Worm (Caenorhabditis elegans) whole organism, young adult: ENCODE data around the gene fbxa-39.

Experiments used
- F22D6.2 ChIP-seq: sonication (generic microtip); optimal IDR thresholded peaks from 2 replicates; lab custom pipeline; 2016; ENCODE audit warnings: mild to moderate bottlenecking, missing genetic modification characterization, missing compliant biosample characterization
- F55B11.4 ChIP-seq: sonication (generic microtip); optimal IDR thresholded peaks from 2 replicates; lab custom pipeline; 2016; ENCODE audit warnings: missing compliant biosample characterization, missing genetic modification characterization, borderline replicate concordance; ENCODE audit not compliant: insufficient read depth
- Y53F4B.3 ChIP-seq: fragments of 200-800 bp; sonication (Bioruptor generic); IDR thresholded peaks from 2 replicates; pipeline ENCODE4 v1.3.6; 2022; ENCODE audit warnings: missing genetic modification reagents, missing genetic modification characterization, missing compliant biosample characterization
- ama-1 ChIP-seq, 3 experiments: fragments of 150-350 bp in 1 of 3; sonication (generic microtip) in 2 of 3; optimal IDR thresholded peaks; 2 replicates each; lab custom pipeline; 2014 to 2018; ENCODE audit warnings: missing biosample characterization in 2 of 3, missing genetic modification characterization in 2 of 3, missing genetic modification reagents in 2 of 3
- aptf-2 ChIP-seq: fragments of 200-800 bp; sonication (Bioruptor generic); conservative IDR thresholded peaks from 2 replicates; pipeline ENCODE4 v1.3.6; 2022; ENCODE audit warnings: missing genetic modification reagents, missing genetic modification characterization, missing compliant biosample characterization
- aptf-3 ChIP-seq: fragments of 200-800 bp; sonication (Bioruptor generic); IDR thresholded peaks from 2 replicates; pipeline ENCODE4 v1.3.6; 2022; ENCODE audit warnings: missing genetic modification characterization, missing compliant biosample characterization
- athp-1 ChIP-seq: sonication (generic microtip); optimal IDR thresholded peaks from 2 replicates; lab custom pipeline; 2017; ENCODE audit warnings: mild to moderate bottlenecking, missing genetic modification characterization, missing compliant biosample characterization
- attf-3 ChIP-seq: fragments of 200-800 bp; sonication (Bioruptor generic); conservative IDR thresholded peaks from 2 replicates; pipeline ENCODE4 v1.3.6; 2022; ENCODE audit warnings: missing genetic modification reagents, missing genetic modification characterization, missing compliant biosample characterization
- attf-5 ChIP-seq: fragments of 200-800 bp; sonication (Bioruptor generic); optimal IDR thresholded peaks from 2 replicates; lab custom pipeline; 2018; ENCODE audit warnings: mild to moderate bottlenecking, missing genetic modification characterization, missing compliant biosample characterization
- cebp-1 ChIP-seq, 2 experiments: fragments of 200-800 bp in 1 of 2; sonication (Bioruptor generic) in 1 of 2; sonication (generic microtip) in 1 of 2; IDR thresholded peaks in 1 of 2; optimal IDR thresholded peaks in 1 of 2; 2 replicates each; pipeline versions ENCODE4 v1.3.6 to Lab custom; 2017 to 2022; ENCODE audit warnings: missing compliant biosample characterization in 2 of 2, missing genetic modification characterization in 2 of 2, mild to moderate bottlenecking in 1 of 2, missing genetic modification reagents in 1 of 2, moderate library complexity in 1 of 2
- cebp-2 ChIP-seq: fragments of 200-800 bp; sonication (Bioruptor generic); IDR thresholded peaks from 2 replicates; pipeline ENCODE4 v1.3.6; 2022; ENCODE audit warnings: missing genetic modification characterization, missing compliant biosample characterization
- ceh-27 ChIP-seq: fragments of 200-800 bp; sonication (Bioruptor generic); optimal IDR thresholded peaks from 2 replicates; lab custom pipeline; 2018; ENCODE audit warnings: mild to moderate bottlenecking, missing genetic modification characterization, moderate library complexity, missing compliant biosample characterization
- ceh-40 ChIP-seq: fragments of 200-800 bp; sonication (Bioruptor generic); IDR thresholded peaks from 2 replicates; pipeline ENCODE4 v1.3.6; 2022; ENCODE audit warnings: missing genetic modification characterization, missing compliant biosample characterization
- chd-7 ChIP-seq: sonication (generic microtip); optimal IDR thresholded peaks from 2 replicates; lab custom pipeline; 2016; ENCODE audit warnings: mild to moderate bottlenecking, missing genetic modification characterization, moderate library complexity, missing compliant biosample characterization
- egl-18 ChIP-seq: fragments of 200-800 bp; sonication (Bioruptor generic); IDR thresholded peaks from 2 replicates; pipeline ENCODE4 v1.3.6; 2022; ENCODE audit warnings: missing genetic modification reagents, missing genetic modification characterization, missing compliant biosample characterization
- egrh-3 ChIP-seq: fragments of 200-800 bp; sonication (Bioruptor generic); IDR thresholded peaks from 2 replicates; pipeline ENCODE4 v1.3.6; 2022; ENCODE audit warnings: missing genetic modification reagents, missing genetic modification characterization, missing compliant biosample characterization
- ets-4 ChIP-seq: fragments of 200-800 bp; sonication (Bioruptor generic); optimal IDR thresholded peaks from 2 replicates; lab custom pipeline; 2018; ENCODE audit warnings: mild to moderate bottlenecking, missing genetic modification characterization, missing compliant biosample characterization
- fkh-3 ChIP-seq: sonication (generic microtip); optimal IDR thresholded peaks from 2 replicates; lab custom pipeline; 2016; ENCODE audit warnings: mild to moderate bottlenecking, missing genetic modification characterization, missing compliant biosample characterization
- him-1 ChIP-seq: sonication (generic microtip); optimal IDR thresholded peaks from 2 replicates; lab custom pipeline; 2016; ENCODE audit warnings: missing genotype, missing genetic modification reagents, missing genetic modification characterization, missing compliant biosample characterization
- hlh-12 ChIP-seq: sonication (generic microtip); optimal IDR thresholded peaks from 2 replicates; lab custom pipeline; 2016; ENCODE audit warnings: missing genetic modification characterization, missing compliant biosample characterization
- hmg-1.2 ChIP-seq: fragments of 200-800 bp; sonication (Bioruptor generic); IDR thresholded peaks from 2 replicates; pipeline ENCODE4 v1.3.6; 2022; ENCODE audit warnings: missing genetic modification reagents, missing genetic modification characterization, missing compliant biosample characterization
- let-526 ChIP-seq: fragments of 200-800 bp; sonication (Bioruptor generic); IDR thresholded peaks from 2 replicates; pipeline ENCODE4 v1.3.6; 2022; ENCODE audit warnings: missing genetic modification reagents, missing genetic modification characterization, missing compliant biosample characterization
- lin-26 ChIP-seq: fragments of 200-800 bp; sonication (Bioruptor generic); IDR thresholded peaks from 2 replicates; pipeline ENCODE4 v1.3.6; 2022; ENCODE audit warnings: missing genetic modification reagents, missing genetic modification characterization, missing compliant biosample characterization
- madf-6 ChIP-seq: fragments of 200-800 bp; sonication (Bioruptor generic); IDR thresholded peaks from 2 replicates; pipeline ENCODE4 v1.3.6; 2022; ENCODE audit warnings: missing genetic modification reagents, missing genetic modification characterization, missing compliant biosample characterization
- mcd-1 ChIP-seq: fragments of 200-800 bp; sonication (Bioruptor generic); IDR thresholded peaks from 2 replicates; pipeline ENCODE4 v1.3.6; 2022; ENCODE audit warnings: missing genetic modification reagents, missing genetic modification characterization, missing compliant biosample characterization
- nhr-90 ChIP-seq: sonication (generic microtip); optimal IDR thresholded peaks from 2 replicates; lab custom pipeline; 2016; ENCODE audit warnings: missing genotype, mild to moderate bottlenecking, missing genetic modification characterization, missing compliant biosample characterization
- snpc-3.4 ChIP-seq: sonication (generic microtip); optimal IDR thresholded peaks from 2 replicates; lab custom pipeline; 2017; ENCODE audit warnings: missing genetic modification characterization, mild to moderate bottlenecking, missing compliant biosample characterization, antibody characterized with exemption, moderate library complexity, missing genotype, missing genetic modification reagents
- sptf-2 ChIP-seq: fragments of 200-800 bp; sonication (Bioruptor generic); optimal IDR thresholded peaks from 2 replicates; lab custom pipeline; 2018; ENCODE audit warnings: mild to moderate bottlenecking, missing genetic modification characterization, missing compliant biosample characterization
- tlf-1 ChIP-seq: fragments of 200-800 bp; sonication (Bioruptor generic); optimal IDR thresholded peaks from 2 replicates; lab custom pipeline; 2018; ENCODE audit warnings: mild to moderate bottlenecking, missing genetic modification characterization, missing compliant biosample characterization
- ztf-22 ChIP-seq: fragments of 200-800 bp; sonication (Bioruptor generic); optimal IDR thresholded peaks from 2 replicates; lab custom pipeline; 2018; ENCODE audit warnings: mild to moderate bottlenecking, missing genetic modification characterization, moderate library complexity, missing compliant biosample characterization
- ztf-26 ChIP-seq: sonication (generic microtip); optimal IDR thresholded peaks from 2 replicates; lab custom pipeline; 2017; ENCODE audit warnings: missing genetic modification characterization, missing compliant biosample characterization

The fbxa-39 gene

DNA sequence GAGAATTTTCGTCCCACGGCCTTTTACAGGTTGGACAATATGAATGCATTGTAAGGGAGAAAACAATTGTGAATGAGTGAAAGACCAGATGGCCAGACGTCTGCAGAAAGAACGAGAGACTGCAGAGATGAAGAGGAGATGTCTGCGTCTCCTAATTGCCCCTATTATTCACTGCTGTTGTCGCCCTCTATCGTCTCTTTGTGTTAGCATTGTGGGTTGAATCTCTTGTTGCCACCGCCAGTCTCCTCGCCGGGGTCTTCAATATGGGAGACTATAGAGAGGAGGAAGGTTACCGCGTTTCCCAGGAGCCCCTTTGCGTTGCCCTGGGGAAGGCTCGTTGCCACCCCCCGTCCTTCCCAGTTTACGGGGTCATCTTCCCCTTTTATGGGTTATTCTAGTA is 32.0 kb downstream of the fbxa-39 start, which contains the start of gene Y54F10BM.9:
Gene Y54F10BM.9, minus strand, starts transcription at position 61 of the 400 bp plus-strand sequence.
- TF ChIP-seq ets-4 (GFP tag; lab: Kevin White, UChicago) (no peak), Y53F4B.3 (GFP tag; lab: Robert Waterston, UW) (no peak), lin-26 (peak; percentile 58; the same call in 1 of the 2 replicates), egl-18 (GFP tag; lab: Robert Waterston, UW) (no peak), madf-6 (GFP tag; lab: Robert Waterston, UW) (peak; percentile 10; the same call in 1 of the 2 replicates), attf-3 (GFP tag; lab: Robert Waterston, UW) (no peak), ama-1 (optimal IDR thresholded peaks at IDR 0.05; lab: Kevin White, UChicago) (no peak), ama-1 (GFP tag; optimal IDR thresholded peaks at IDR 0.05; lab: Kevin White, UChicago) (no peak), mcd-1 (peak; percentile 18; the same call in 1 of the 2 replicates), ceh-27 (GFP tag; lab: Kevin White, UChicago) (peak; percentile 8), aptf-2 (peak; percentile 89), hmg-1.2 (GFP tag; lab: Robert Waterston, UW) (peak; percentile 74; the same call in 1 of the 2 replicates), tlf-1 (GFP tag; lab: Kevin White, UChicago) (no peak)

DNA sequence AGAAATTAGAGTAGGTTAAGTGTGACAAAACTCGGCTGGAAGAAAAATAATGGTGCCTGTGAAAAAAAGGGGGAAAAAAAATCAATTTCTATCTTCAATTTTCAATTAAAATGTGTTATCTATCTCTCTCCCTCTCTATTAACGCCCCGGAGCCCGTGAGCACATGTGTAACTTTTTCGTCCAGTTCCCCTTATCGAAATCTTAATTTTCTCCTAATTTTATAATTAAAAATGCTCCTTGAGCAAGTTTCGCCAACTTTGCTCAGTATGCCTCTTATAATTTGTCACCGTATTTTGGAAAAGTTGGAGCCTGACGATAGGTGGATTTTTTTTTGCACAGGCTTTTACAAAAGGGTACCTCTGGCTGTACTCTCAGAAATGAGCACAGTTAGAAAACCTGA is 35.2 kb downstream of the fbxa-39 start, which contains the start of the genes fbxa-1 and Y54F10BM.20:
Gene fbxa-1, minus strand, starts transcription at position 101 of the 400 bp plus-strand sequence.
Gene Y54F10BM.20, plus strand, starts transcription at position 231 of the 400 bp plus-strand sequence.
- TF ChIP-seq athp-1 (no peak), ztf-22 (GFP tag; lab: Kevin White, UChicago) (no peak), ceh-40 (no peak)

DNA sequence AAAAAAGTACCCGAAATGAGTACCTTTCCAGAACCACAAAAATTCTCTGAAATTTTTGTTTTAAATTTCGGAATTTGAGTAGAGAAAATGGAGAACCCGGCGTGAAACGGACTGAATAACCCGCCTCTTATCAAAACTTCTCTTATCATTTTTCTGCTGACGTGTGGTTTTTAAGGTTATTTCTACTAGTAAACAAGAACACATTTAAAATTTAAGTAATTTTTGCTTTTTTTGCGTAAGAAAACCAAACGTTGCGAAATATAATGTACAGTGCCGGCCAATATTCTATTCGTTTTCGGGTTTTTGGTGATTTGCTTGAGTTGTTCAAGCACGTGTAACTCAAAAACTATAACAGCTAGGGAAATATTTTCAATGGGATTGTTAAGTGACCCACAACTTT is 38.2 kb downstream of the fbxa-39 start:
- TF ChIP-seq him-1 (tag; lab: Kevin White, UChicago) (no peak), cebp-1 (GFP tag; IDR thresholded peaks at IDR 0.05; lab: Robert Waterston, UW) (peak; percentile 52; the same call in 1 of the 2 replicates), cebp-1 (tag; optimal IDR thresholded peaks at IDR 0.05; lab: Kevin White, UChicago) (peak; percentile 60), hlh-12 (tag; lab: Kevin White, UChicago) (no peak), sptf-2 (GFP tag; lab: Kevin White, UChicago) (no peak), attf-5 (GFP tag; lab: Kevin White, UChicago) (no peak)

DNA sequence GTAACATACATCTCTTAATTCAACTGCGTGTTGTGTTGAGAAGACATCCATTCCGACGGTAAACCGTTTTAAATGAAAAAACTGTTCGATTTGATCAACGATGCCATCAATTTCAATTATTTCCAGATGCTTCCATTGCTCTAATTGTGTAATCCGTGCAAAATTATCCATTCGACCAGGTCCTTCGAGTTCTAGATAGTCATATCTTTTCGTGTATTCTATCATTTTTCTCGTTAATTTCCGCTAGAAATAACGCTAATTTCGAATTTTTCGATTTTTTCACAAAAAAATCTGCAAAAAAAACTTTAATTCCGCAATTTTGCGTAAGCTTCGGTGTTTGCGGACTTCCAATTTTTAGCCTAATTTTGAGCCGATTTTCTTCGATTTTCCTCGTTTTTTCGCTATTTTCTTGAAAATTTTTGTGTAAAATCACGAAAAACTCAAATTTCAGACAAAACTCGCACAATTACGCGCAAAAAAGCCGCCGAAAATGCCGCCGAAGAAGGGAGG is 41.2 kb downstream of the fbxa-39 start, which contains the start of the genes fbxa-66 and iffb-1:
Gene fbxa-66, minus strand, starts transcription at position 51 of the 510 bp plus-strand sequence.
Gene iffb-1, plus strand, starts transcription at position 452 of the 510 bp plus-strand sequence.
- TF ChIP-seq chd-7 (no peak), attf-3 (GFP tag; lab: Robert Waterston, UW) (no peak), aptf-3 (GFP tag; lab: Robert Waterston, UW) (no peak), fkh-3 (tag; lab: Kevin White, UChicago) (no peak), egrh-3 (GFP tag; lab: Robert Waterston, UW) (no peak), let-526 (GFP tag; lab: Robert Waterston, UW) (no peak), ztf-26 (tag; lab: Kevin White, UChicago) (no peak), F22D6.2 (tag; lab: Kevin White, UChicago) (no peak), F55B11.4 (tag; lab: Kevin White, UChicago) (no peak), cebp-2 (GFP tag; lab: Robert Waterston, UW) (no peak), nhr-90 (no peak), snpc-3.4 (no peak)
